Fruit fly (Drosophila melanogaster): ENCODE measurements around the gene CG33333.

Gene CG33333

dm6 chr3R:17391313-17391845 is 25.9 kb upstream of the CG33333 start, which contains the start of the genes Brf and sds22 (continued):
- TF ChIP-seq CG15011 (GFP tag; optimal IDR thresholded peaks at IDR 0.05): peak; percentile 83
- TF ChIP-seq Myb (GFP tag; optimal IDR thresholded peaks at IDR 0.05): peak; percentile 81
- peak; percentile 96 for TF ChIP-seq unpg (GFP tag; optimal IDR thresholded peaks at IDR 0.05)
- TF ChIP-seq CG2202 (tag; optimal IDR thresholded peaks at IDR 0.05): peak; percentile 88
- TF ChIP-seq dmrt99B (tag; optimal IDR thresholded peaks at IDR 0.05): peak; percentile 93
- peak; percentile 88 for TF ChIP-seq crc (GFP tag; optimal IDR thresholded peaks at IDR 0.05)
- TF ChIP-seq pan (optimal IDR thresholded peaks at IDR 0.05): no peak
- peak in 1 of 2 experiments; percentile 93 for TF ChIP-seq pan (GFP tag; optimal IDR thresholded peaks at IDR 0.05 in 1 of 2, IDR thresholded peaks at IDR 0.05 in 1 of 2)
- TF ChIP-seq CG18764 (GFP tag; optimal IDR thresholded peaks at IDR 0.05): peak; percentile 95
- TF ChIP-seq CG11398 (GFP tag; optimal IDR thresholded peaks at IDR 0.05): peak; percentile 90
- TF ChIP-seq sqz (GFP tag; optimal IDR thresholded peaks at IDR 0.05): peak; percentile 87
- peak; percentile 33 for TF ChIP-seq Kr (GFP tag; optimal IDR thresholded peaks at IDR 0.05)
- peak; percentile 94 for TF ChIP-seq MBD-R2 (GFP tag; IDR thresholded peaks at IDR 0.05)
- TF ChIP-seq bbx (GFP tag; IDR thresholded peaks at IDR 0.05; ENCODE audit: partially characterized antibody): peak; percentile 39; the same call in 1 of the 2 replicates
- TF ChIP-seq exex (tag; optimal IDR thresholded peaks at IDR 0.05): peak; percentile 84
- TF ChIP-seq CG12769 (tag; optimal IDR thresholded peaks at IDR 0.05): peak; percentile 95
- TF ChIP-seq hth (optimal IDR thresholded peaks at IDR 0.05): no peak
- TF ChIP-seq CG17802 (tag; optimal IDR thresholded peaks at IDR 0.05): peak; percentile 81
- peak; percentile 87 for TF ChIP-seq da (GFP tag; optimal IDR thresholded peaks at IDR 0.05)
- peak; percentile 72 for TF ChIP-seq Doc2 (GFP tag; IDR thresholded peaks at IDR 0.05)
- peak; percentile 84 for TF ChIP-seq CG2875 (GFP tag; optimal IDR thresholded peaks at IDR 0.05)
- TF ChIP-seq CG3847 (GFP tag; IDR thresholded peaks at IDR 0.05): peak; percentile 97
- TF ChIP-seq psq (GFP tag; optimal IDR thresholded peaks at IDR 0.05): peak; percentile 85
- peak; percentile 69 for TF ChIP-seq ATbp (GFP tag; optimal IDR thresholded peaks at IDR 0.05)
- TF ChIP-seq CG18619 (GFP tag; optimal IDR thresholded peaks at IDR 0.05): peak; percentile 92
- TF ChIP-seq CG10565 (GFP tag; optimal IDR thresholded peaks at IDR 0.05): peak; percentile 88
- TF ChIP-seq CG8281 (tag; optimal IDR thresholded peaks at IDR 0.05): peak; percentile 85
- TF ChIP-seq CG31365 (tag; optimal IDR thresholded peaks at IDR 0.05): peak; percentile 76
- peak; percentile 84 for TF ChIP-seq Rx (GFP tag; IDR thresholded peaks at IDR 0.05)
- peak; percentile 93 for TF ChIP-seq CG32772 (GFP tag; IDR thresholded peaks at IDR 0.05)
- TF ChIP-seq Doc3 (GFP tag; IDR thresholded peaks at IDR 0.05; ENCODE audit: partially characterized antibody): peak; percentile 80
- peak; percentile 96 for TF ChIP-seq Ssrp (tag; optimal IDR thresholded peaks at IDR 0.05)
- peak; percentile 94 for TF ChIP-seq tx (GFP tag; optimal IDR thresholded peaks at IDR 0.05)
- TF ChIP-seq chif (GFP tag; optimal IDR thresholded peaks at IDR 0.05): peak; percentile 95 to 96
- peak; percentile 94 for TF ChIP-seq Side (GFP tag; optimal IDR thresholded peaks at IDR 0.05)
- TF ChIP-seq trh (GFP tag; optimal IDR thresholded peaks at IDR 0.05): peak; percentile 93
- TF ChIP-seq stc (GFP tag; IDR thresholded peaks at IDR 0.05): peak; percentile 85
- TF ChIP-seq Dip2 (GFP tag; IDR thresholded peaks at IDR 0.05): peak; percentile 46; the same call in 1 of the 2 replicates
- peak; percentile 96 for TF ChIP-seq sob (GFP tag; IDR thresholded peaks at IDR 0.05)
- TF ChIP-seq Dp (GFP tag; optimal IDR thresholded peaks at IDR 0.05): peak; percentile 32
- peak; percentile 62 for TF ChIP-seq sima (GFP tag; optimal IDR thresholded peaks at IDR 0.05)
- TF ChIP-seq vnd (GFP tag; IDR thresholded peaks at IDR 0.05; ENCODE audit: partially characterized antibody): peak; percentile 74
- peak; percentile 99 for TF ChIP-seq CG17385 (GFP tag; optimal IDR thresholded peaks at IDR 0.05)
- peak; percentile 94 for TF ChIP-seq CG16863 (GFP tag; optimal IDR thresholded peaks at IDR 0.05)
- peak; percentile 96 for TF ChIP-seq Ptx1 (GFP tag; IDR thresholded peaks at IDR 0.05)
- peak; percentile 90 for TF ChIP-seq Mrtf (GFP tag; IDR thresholded peaks at IDR 0.05)
- peak; percentile 96 for TF ChIP-seq az2 (GFP tag; optimal IDR thresholded peaks at IDR 0.05)
- TF ChIP-seq D19B (GFP tag; optimal IDR thresholded peaks at IDR 0.05): peak; percentile 87
- TF ChIP-seq NK7.1 (GFP tag; optimal IDR thresholded peaks at IDR 0.05): peak; percentile 86
- peak; percentile 95 for TF ChIP-seq CG4404 (GFP tag; IDR thresholded peaks at IDR 0.05)
- TF ChIP-seq Xrp1 (GFP tag; IDR thresholded peaks at IDR 0.05): peak; percentile 95

All from whole organism, embryonic.